Worm (Caenorhabditis elegans) whole organism, early embryonic: ENCODE measurements around the gene Y11D7A.10.

ENCODE experiments used
- B0310.2 ChIP-seq: sonication (generic microtip); optimal IDR thresholded peaks from 2 replicates; lab custom pipeline; 2016; ENCODE audit warnings: mild to moderate bottlenecking, missing genetic modification characterization, missing compliant biosample characterization
- F13C5.2 ChIP-seq: sonication (generic microtip); optimal IDR thresholded peaks from 2 replicates; lab custom pipeline; 2017; ENCODE audit warnings: mild to moderate bottlenecking, missing genetic modification characterization, inconsistent platforms, missing compliant biosample characterization
- aly-1 ChIP-seq: sonication (generic microtip); optimal IDR thresholded peaks from 2 replicates; lab custom pipeline; 2016; ENCODE audit warnings: missing genetic modification characterization, missing compliant biosample characterization
- ama-1 ChIP-seq: fragments of 150-350 bp; optimal IDR thresholded peaks from 2 replicates; lab custom pipeline; 2014
- ceh-13 ChIP-seq: fragments of 200-800 bp; sonication (Bioruptor generic); optimal IDR thresholded peaks from 2 replicates; lab custom pipeline; 2018; ENCODE audit warnings: mild to moderate bottlenecking, missing genetic modification characterization, missing compliant biosample characterization
- ceh-36 ChIP-seq: sonication (generic microtip); optimal IDR thresholded peaks from 2 replicates; lab custom pipeline; 2016; ENCODE audit warnings: missing genetic modification characterization, inconsistent platforms, missing compliant biosample characterization
- ets-7 ChIP-seq: sonication (generic microtip); optimal IDR thresholded peaks from 2 replicates; lab custom pipeline; 2016; ENCODE audit warnings: missing genotype, missing genetic modification characterization, missing compliant biosample characterization
- flt-1 ChIP-seq: fragments of 200-800 bp; sonication (Bioruptor generic); IDR thresholded peaks from 2 replicates; pipeline ENCODE4 v1.3.6; 2022; ENCODE audit warnings: missing genetic modification characterization, missing compliant biosample characterization
- hmbx-1 ChIP-seq: sonication (generic microtip); optimal IDR thresholded peaks from 2 replicates; lab custom pipeline; 2016; ENCODE audit warnings: mild to moderate bottlenecking, missing genetic modification characterization, missing compliant biosample characterization
- hmg-4 ChIP-seq: fragments of 200-800 bp; sonication (Bioruptor generic); optimal IDR thresholded peaks from 2 replicates; lab custom pipeline; 2018; ENCODE audit warnings: mild to moderate bottlenecking, missing genetic modification characterization, missing compliant biosample characterization
- hnd-1 ChIP-seq: sonication (generic microtip); optimal IDR thresholded peaks from 2 replicates; lab custom pipeline; 2016; ENCODE audit warnings: missing genetic modification characterization, missing compliant biosample characterization
- pes-1 ChIP-seq: fragments of 200-800 bp; sonication (Bioruptor generic); IDR thresholded peaks from 2 replicates; pipeline ENCODE4 v1.3.6; 2022; ENCODE audit warnings: missing genetic modification reagents, missing genetic modification characterization, missing compliant biosample characterization
- scrt-1 ChIP-seq: fragments of 200-800 bp; sonication (Bioruptor generic); IDR thresholded peaks from 2 replicates; pipeline ENCODE4 v1.3.6; 2022; ENCODE audit warnings: missing genetic modification characterization, missing compliant biosample characterization
- sea-1 ChIP-seq: fragments of 200-800 bp; sonication (Bioruptor generic); conservative IDR thresholded peaks from 2 replicates; pipeline ENCODE4 v1.3.6; 2022; ENCODE audit warnings: missing genetic modification characterization, missing compliant biosample characterization
- tbx-11 ChIP-seq: fragments of 200-800 bp; sonication (Bioruptor generic); IDR thresholded peaks from 2 replicates; pipeline ENCODE4 v1.3.6; 2022; ENCODE audit warnings: missing genetic modification characterization, missing compliant biosample characterization
- tbx-37 ChIP-seq: fragments of 200-800 bp; sonication (Bioruptor generic); conservative IDR thresholded peaks from 2 replicates; pipeline ENCODE4 v1.3.6; 2022; ENCODE audit warnings: missing genetic modification reagents, missing genetic modification characterization, missing compliant biosample characterization
- tra-4 ChIP-seq: sonication (generic microtip); optimal IDR thresholded peaks from 2 replicates; lab custom pipeline; 2017; ENCODE audit warnings: missing genetic modification characterization, missing compliant biosample characterization

Gene Y11D7A.10

DNA sequence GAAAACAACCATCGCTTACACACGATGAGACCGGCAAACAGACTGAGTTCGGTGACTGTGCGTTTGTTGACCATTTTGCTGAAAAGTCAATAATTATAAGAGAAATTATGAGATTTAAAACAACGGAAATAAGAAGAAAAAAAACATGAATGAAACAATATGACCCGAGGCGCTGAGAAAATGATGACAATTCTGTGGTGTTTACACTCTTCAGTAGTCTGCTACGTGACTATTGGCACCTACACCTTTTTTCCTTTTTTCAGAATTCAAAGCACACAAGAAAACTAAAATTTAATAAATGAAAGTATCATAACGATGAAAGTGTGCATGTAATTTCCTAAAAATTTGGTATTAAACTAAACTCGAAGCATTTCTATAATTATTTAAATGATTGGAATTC, at the start of gene Y11D7A.10:
Gene Y11D7A.10, minus strand, starts transcription at position 82 of the 400 bp plus-strand sequence.
- no peak for TF ChIP-seq B0310.2 (tag; lab: Kevin White, UChicago)
- TF ChIP-seq F13C5.2: no peak
- TF ChIP-seq tbx-11 (GFP tag; lab: Robert Waterston, UW): no peak
- no peak for TF ChIP-seq flt-1
- TF ChIP-seq ceh-36 (tag; lab: Kevin White, UChicago): no peak
- no peak for TF ChIP-seq hmbx-1 (tag; lab: Kevin White, UChicago)
- TF ChIP-seq tra-4 (tag; lab: Kevin White, UChicago): no peak
- TF ChIP-seq tbx-37 (GFP tag; lab: Robert Waterston, UW): no peak
- TF ChIP-seq ceh-13 (GFP tag; lab: Kevin White, UChicago): no peak
- TF ChIP-seq pes-1 (GFP tag; lab: Robert Waterston, UW): no peak
- TF ChIP-seq hnd-1 (tag; lab: Kevin White, UChicago): no peak
- TF ChIP-seq ama-1 (lab: Kevin White, UChicago): no peak
- no peak for TF ChIP-seq aly-1 (tag; lab: Kevin White, UChicago)
- TF ChIP-seq scrt-1 (GFP tag; lab: Robert Waterston, UW): no peak
- TF ChIP-seq sea-1 (GFP tag; lab: Robert Waterston, UW): no peak
- TF ChIP-seq hmg-4: no peak
- TF ChIP-seq ets-7 (tag; lab: Kevin White, UChicago): no peak

DNA sequence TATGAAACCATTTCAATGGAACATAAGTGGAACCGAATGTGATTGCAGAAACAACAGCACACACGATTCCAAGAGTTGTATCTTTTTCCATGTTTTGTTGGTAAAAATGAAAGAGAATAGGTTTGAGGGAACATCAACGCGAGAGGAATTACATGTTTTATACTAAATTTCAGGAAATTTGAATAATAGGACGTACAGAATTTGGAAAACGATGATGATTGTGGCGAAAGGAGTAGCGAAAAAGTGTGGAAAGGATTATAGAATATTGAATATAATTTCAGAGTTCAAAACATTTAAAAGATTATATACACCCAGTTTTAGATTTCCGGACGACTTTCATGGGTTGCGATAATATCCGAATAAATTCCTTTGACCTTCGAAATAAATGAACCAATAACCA, 49.4 kb upstream of the Y11D7A.10 start, which contains the start of gene F49C12.6:
Gene F49C12.6, minus strand, starts transcription at position 101 of the 400 bp plus-strand sequence.
- TF ChIP-seq scrt-1 (GFP tag; lab: Robert Waterston, UW) (no peak), B0310.2 (tag; lab: Kevin White, UChicago) (no peak), sea-1 (GFP tag; lab: Robert Waterston, UW) (no peak), ama-1 (lab: Kevin White, UChicago) (no peak), aly-1 (tag; lab: Kevin White, UChicago) (no peak), tbx-37 (GFP tag; lab: Robert Waterston, UW) (no peak), pes-1 (GFP tag; lab: Robert Waterston, UW) (no peak), flt-1 (no peak), hnd-1 (tag; lab: Kevin White, UChicago) (no peak), ceh-13 (GFP tag; lab: Kevin White, UChicago) (no peak), tra-4 (tag; lab: Kevin White, UChicago) (no peak), ets-7 (tag; lab: Kevin White, UChicago) (no peak), tbx-11 (GFP tag; lab: Robert Waterston, UW) (no peak), F13C5.2 (no peak), hmbx-1 (tag; lab: Kevin White, UChicago) (no peak), hmg-4 (no peak), ceh-36 (tag; lab: Kevin White, UChicago) (no peak)

DNA sequence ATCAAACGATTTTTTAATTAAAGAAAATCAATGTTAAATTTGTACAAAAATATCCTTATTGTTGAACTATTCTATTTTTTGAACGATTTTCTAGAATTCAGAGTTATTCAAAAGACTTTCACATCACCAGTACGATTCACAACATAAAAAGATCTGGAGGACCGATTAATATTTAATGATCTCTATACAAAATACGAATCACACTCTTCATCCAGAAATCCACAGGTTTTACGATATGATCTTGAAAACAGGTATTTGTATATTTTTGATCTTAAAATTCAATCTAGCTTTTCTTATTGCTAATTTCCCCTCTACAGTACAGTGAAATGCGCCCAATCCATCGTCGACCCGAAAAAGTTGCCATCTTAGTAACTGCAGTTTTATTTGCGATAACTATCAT, 45.0 kb upstream of the Y11D7A.10 start, which contains the start of gene F49C12.5:
Gene F49C12.5, plus strand, starts transcription at position 301 of the 400 bp plus-strand sequence.
- TF ChIP-seq sea-1 (GFP tag; lab: Robert Waterston, UW) (no peak), flt-1 (no peak), hmbx-1 (tag; lab: Kevin White, UChicago) (no peak), tra-4 (tag; lab: Kevin White, UChicago) (no peak), ama-1 (lab: Kevin White, UChicago) (no peak), B0310.2 (tag; lab: Kevin White, UChicago) (no peak), tbx-37 (GFP tag; lab: Robert Waterston, UW) (no peak), scrt-1 (GFP tag; lab: Robert Waterston, UW) (no peak), ceh-13 (GFP tag; lab: Kevin White, UChicago) (no peak), hnd-1 (tag; lab: Kevin White, UChicago) (no peak), F13C5.2 (no peak), hmg-4 (no peak), ets-7 (tag; lab: Kevin White, UChicago) (no peak), tbx-11 (GFP tag; lab: Robert Waterston, UW) (no peak), pes-1 (GFP tag; lab: Robert Waterston, UW) (no peak), ceh-36 (tag; lab: Kevin White, UChicago) (no peak), aly-1 (tag; lab: Kevin White, UChicago) (no peak)

DNA sequence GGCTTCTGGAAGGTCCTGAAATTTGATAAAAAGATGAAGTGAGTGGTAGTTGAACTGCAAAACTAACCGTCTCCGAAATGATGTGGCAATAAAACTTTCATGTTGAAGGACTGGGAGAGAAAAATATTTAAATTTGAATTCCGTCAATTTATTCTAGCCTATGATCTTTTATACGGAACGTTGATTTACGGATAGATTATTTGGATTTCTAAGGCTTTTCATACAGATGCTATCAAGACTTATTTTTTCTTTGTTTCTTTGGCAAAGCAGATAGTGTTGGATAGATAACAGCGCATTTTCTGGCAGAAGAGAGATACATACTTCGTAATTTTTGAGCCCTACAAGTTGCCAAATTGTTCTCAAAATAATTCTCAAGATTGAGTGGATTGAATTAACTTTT, 44.4 kb upstream of the Y11D7A.10 start, which contains the start of gene F49C12.4:
Gene F49C12.4, minus strand, starts transcription at position 101 of the 400 bp plus-strand sequence.
- no peak for TF ChIP-seq hmg-4
- no peak for TF ChIP-seq tra-4 (tag; lab: Kevin White, UChicago)
- TF ChIP-seq F13C5.2: no peak
- no peak for TF ChIP-seq scrt-1 (GFP tag; lab: Robert Waterston, UW)
- no peak for TF ChIP-seq ceh-13 (GFP tag; lab: Kevin White, UChicago)
- no peak for TF ChIP-seq flt-1

DNA sequence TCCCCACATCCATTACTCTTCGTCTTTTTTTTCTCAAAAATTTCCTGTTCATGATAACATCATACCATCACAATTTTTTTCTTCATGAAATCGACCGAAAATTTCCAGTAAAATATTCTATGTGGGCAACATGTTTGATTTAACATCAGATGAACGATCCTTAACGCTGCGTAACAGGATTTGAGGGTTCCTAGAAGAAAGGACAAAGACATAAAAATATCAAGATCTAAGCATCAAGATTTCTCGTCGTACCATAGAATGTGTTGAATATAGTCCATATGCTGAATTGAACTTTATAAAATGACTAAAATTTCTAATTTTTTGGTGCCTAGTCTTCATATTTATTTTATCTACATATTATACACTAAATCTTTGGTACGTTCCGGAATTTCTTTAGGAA, 40.6 kb upstream of the Y11D7A.10 start, which contains the start of gene F49C12.3:
Gene F49C12.3, plus strand, starts transcription at position 301 of the 400 bp plus-strand sequence.
- TF ChIP-seq ets-7 (tag; lab: Kevin White, UChicago) (no peak), scrt-1 (GFP tag; lab: Robert Waterston, UW) (no peak), tbx-37 (GFP tag; lab: Robert Waterston, UW) (no peak), ceh-36 (tag; lab: Kevin White, UChicago) (no peak), ceh-13 (GFP tag; lab: Kevin White, UChicago) (no peak), B0310.2 (tag; lab: Kevin White, UChicago) (no peak), tbx-11 (GFP tag; lab: Robert Waterston, UW) (no peak), ama-1 (lab: Kevin White, UChicago) (no peak), pes-1 (GFP tag; lab: Robert Waterston, UW) (no peak), F13C5.2 (no peak), tra-4 (tag; lab: Kevin White, UChicago) (no peak), aly-1 (tag; lab: Kevin White, UChicago) (no peak), flt-1 (no peak), hnd-1 (tag; lab: Kevin White, UChicago) (no peak), hmg-4 (no peak), hmbx-1 (tag; lab: Kevin White, UChicago) (no peak), sea-1 (GFP tag; lab: Robert Waterston, UW) (no peak)

DNA sequence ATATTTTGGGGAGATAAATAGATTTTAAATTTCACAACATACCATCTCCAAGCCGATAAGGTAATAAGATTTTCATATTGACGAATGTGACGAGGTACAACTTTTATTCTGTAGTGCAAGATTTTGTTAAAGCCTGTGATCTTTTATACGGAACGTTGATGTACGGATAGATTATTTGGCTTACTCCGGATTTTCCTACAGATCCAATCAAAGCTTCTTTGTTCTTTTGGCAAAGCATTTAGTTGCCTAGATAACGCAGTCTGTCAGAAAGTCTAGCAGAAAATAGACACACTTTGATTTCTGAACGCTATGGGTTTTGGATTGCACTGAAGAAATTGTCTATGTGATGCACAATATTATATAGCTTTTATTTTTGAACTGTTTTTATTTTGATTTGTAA, 39.6 kb upstream of the Y11D7A.10 start, which contains the start of gene F49C12.2:
Gene F49C12.2, minus strand, starts transcription at position 101 of the 400 bp plus-strand sequence.
- TF ChIP-seq ceh-13 (GFP tag; lab: Kevin White, UChicago) (no peak), F13C5.2 (no peak), hnd-1 (tag; lab: Kevin White, UChicago) (no peak), tbx-37 (GFP tag; lab: Robert Waterston, UW) (no peak), scrt-1 (GFP tag; lab: Robert Waterston, UW) (no peak), ceh-36 (tag; lab: Kevin White, UChicago) (no peak), aly-1 (tag; lab: Kevin White, UChicago) (no peak), tra-4 (tag; lab: Kevin White, UChicago) (no peak), hmbx-1 (tag; lab: Kevin White, UChicago) (no peak), B0310.2 (tag; lab: Kevin White, UChicago) (no peak), flt-1 (no peak), ama-1 (lab: Kevin White, UChicago) (no peak), tbx-11 (GFP tag; lab: Robert Waterston, UW) (no peak), ets-7 (tag; lab: Kevin White, UChicago) (no peak), sea-1 (GFP tag; lab: Robert Waterston, UW) (no peak), hmg-4 (no peak), pes-1 (GFP tag; lab: Robert Waterston, UW) (no peak)
